Worm (Caenorhabditis elegans): ENCODE measurements around the gene W01B6.6.

ce11 chrIV:10128446-10128845 is 47.5 kb downstream of the W01B6.6 start:
- TF ChIP-seq nhr-77 (tag; optimal IDR thresholded peaks at IDR 0.05): no peak
- TF ChIP-seq ztf-4 (tag; optimal IDR thresholded peaks at IDR 0.05): no peak
- TF ChIP-seq alr-1 (tag; optimal IDR thresholded peaks at IDR 0.05): no peak
- TF ChIP-seq egl-27 (tag; optimal IDR thresholded peaks at IDR 0.05): no peak
- TF ChIP-seq unc-62 (GFP tag; optimal IDR thresholded peaks at IDR 0.05): no peak
- TF ChIP-seq ama-1 (optimal IDR thresholded peaks at IDR 0.05): no peak
- TF ChIP-seq gmeb-1 (tag; optimal IDR thresholded peaks at IDR 0.05): no peak

All from whole organism, L2 larva.